Worm (Caenorhabditis elegans) whole organism, midembryonic: ENCODE measurements around the gene F25B5.5.

ENCODE experiments used
- T22C8.4 ChIP-seq: fragments of 200-800 bp; sonication (Bioruptor generic); IDR thresholded peaks from 2 replicates; pipeline ENCODE4 v1.3.6; 2022; ENCODE audit warnings: missing genetic modification characterization, missing compliant biosample characterization
- cog-1 ChIP-seq: sonication (generic microtip); optimal IDR thresholded peaks from 2 replicates; lab custom pipeline; 2016; ENCODE audit warnings: missing genetic modification characterization, missing compliant biosample characterization
- flt-1 ChIP-seq: fragments of 200-800 bp; sonication (Bioruptor generic); IDR thresholded peaks from 2 replicates; pipeline ENCODE4 v1.3.6; 2022; ENCODE audit warnings: missing genetic modification characterization, missing compliant biosample characterization
- klf-2 ChIP-seq: fragments of 200-800 bp; sonication (Bioruptor generic); conservative IDR thresholded peaks from 2 replicates; pipeline ENCODE4 v1.3.6; 2022; ENCODE audit warnings: missing genetic modification reagents, missing genetic modification characterization, missing compliant biosample characterization
- med-1 ChIP-seq: sonication (generic microtip); optimal IDR thresholded peaks from 2 replicates; lab custom pipeline; 2017; ENCODE audit warnings: missing genetic modification characterization, mild to moderate bottlenecking, missing compliant biosample characterization, antibody characterized with exemption, missing genetic modification reagents; ENCODE audit not compliant: insufficient read depth
- ref-1 ChIP-seq: fragments of 200-800 bp; sonication (Bioruptor generic); conservative IDR thresholded peaks from 2 replicates; pipeline ENCODE4 v1.3.6; 2022; ENCODE audit warnings: missing genetic modification reagents, missing genetic modification characterization, missing compliant biosample characterization
- tab-1 ChIP-seq: fragments of 200-800 bp; sonication (Bioruptor generic); IDR thresholded peaks from 2 replicates; pipeline ENCODE4 v1.3.6; 2022; ENCODE audit warnings: missing genetic modification characterization, missing compliant biosample characterization
- ztf-23 ChIP-seq: fragments of 200-800 bp; sonication (Bioruptor generic); IDR thresholded peaks from 2 replicates; pipeline ENCODE4 v1.3.6; 2022; ENCODE audit warnings: missing genetic modification reagents, missing genetic modification characterization, missing compliant biosample characterization
- ztf-29 ChIP-seq: fragments of 200-800 bp; sonication (Bioruptor generic); IDR thresholded peaks from 2 replicates; pipeline ENCODE4 v1.3.6; 2022; ENCODE audit warnings: missing genetic modification reagents, missing genetic modification characterization, missing compliant biosample characterization

Gene F25B5.5

DNA sequence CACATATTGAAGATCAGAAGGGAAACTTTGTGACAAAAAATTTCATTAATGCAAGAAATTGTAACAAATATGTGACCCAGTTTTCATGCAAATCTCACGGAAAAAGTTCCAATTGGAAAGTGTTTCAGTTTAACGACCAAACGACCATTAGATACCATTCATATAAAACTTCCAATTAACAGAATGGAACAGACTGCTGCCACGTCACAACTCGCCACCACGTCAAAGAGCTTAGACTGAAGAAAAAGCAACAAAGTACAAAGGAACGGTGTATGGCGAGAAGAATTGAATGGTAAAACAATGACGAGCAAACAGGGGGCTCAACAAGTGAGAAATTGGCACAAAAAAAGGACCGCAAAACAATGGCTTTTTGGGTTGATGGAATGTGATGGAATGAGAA is 39.4 kb upstream of the F25B5.5 start, which contains the start of gene T04C9.3:
T04C9.3 (plus strand) TSS at position 301 of the 400 bp plus-strand sequence.
- TF ChIP-seq flt-1: no peak
- no peak for TF ChIP-seq ref-1
- no peak for TF ChIP-seq klf-2 (GFP tag; lab: Robert Waterston, UW)
- no peak for TF ChIP-seq cog-1 (tag; lab: Kevin White, UChicago)
- no peak for TF ChIP-seq ztf-29 (GFP tag; lab: Robert Waterston, UW)
- TF ChIP-seq tab-1 (GFP tag; lab: Robert Waterston, UW): no peak
- TF ChIP-seq ztf-23: no peak
- no peak for TF ChIP-seq T22C8.4 (GFP tag; lab: Robert Waterston, UW)
- no peak for TF ChIP-seq med-1

DNA sequence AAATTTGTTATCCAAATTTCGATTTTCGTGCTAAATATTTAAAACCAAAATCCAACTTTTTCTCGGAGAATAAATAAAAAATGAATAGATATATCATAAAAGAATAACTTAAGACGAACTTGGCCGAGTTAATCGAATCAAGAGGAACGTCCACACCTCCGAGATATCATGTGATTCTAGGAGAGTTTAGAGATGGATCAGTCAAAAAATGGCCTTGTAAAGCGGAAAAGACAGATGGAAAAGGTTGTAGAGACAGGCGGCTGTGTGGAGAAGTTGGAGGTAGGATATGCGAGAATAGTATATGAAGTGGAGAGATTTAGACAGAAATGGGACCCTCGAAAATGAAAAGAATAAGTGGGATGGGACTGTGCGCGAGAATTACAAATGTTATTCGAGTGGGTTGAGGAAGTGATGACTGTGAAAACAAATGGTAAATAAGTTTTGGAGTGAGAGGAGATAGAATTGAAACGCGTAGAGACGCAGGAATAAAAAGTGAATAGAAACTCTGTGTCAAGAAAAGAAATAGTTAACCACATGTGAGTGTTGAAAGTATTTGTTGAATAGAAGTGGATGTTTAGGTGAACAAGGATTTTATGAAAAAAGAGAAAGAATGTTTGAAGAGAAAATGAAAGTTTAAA is 36.9 kb upstream of the F25B5.5 start:
- no peak for TF ChIP-seq tab-1 (GFP tag; lab: Robert Waterston, UW)

- TF ChIP-seq ref-1: no peak
These were observed 36.1 kb upstream of the F25B5.5 start, which contains the start of gene frm-2 for ce11 chrIII:5982026-5982425. TSS of gene frm-2 (minus strand) at chrIII:5982126.

ce11 chrIII:5981407-5981806 is 35.5 kb upstream of the F25B5.5 start:
- TF ChIP-seq flt-1 (no peak), klf-2 (GFP tag; lab: Robert Waterston, UW) (no peak), med-1 (no peak), cog-1 (tag; lab: Kevin White, UChicago) (no peak), ztf-23 (no peak), T22C8.4 (GFP tag; lab: Robert Waterston, UW) (no peak), ref-1 (no peak)

- TF ChIP-seq ref-1 (no peak), tab-1 (GFP tag; lab: Robert Waterston, UW) (no peak)
These were observed 34.5 kb upstream of the F25B5.5 start for ce11 chrIII:5980274-5980918.

DNA sequence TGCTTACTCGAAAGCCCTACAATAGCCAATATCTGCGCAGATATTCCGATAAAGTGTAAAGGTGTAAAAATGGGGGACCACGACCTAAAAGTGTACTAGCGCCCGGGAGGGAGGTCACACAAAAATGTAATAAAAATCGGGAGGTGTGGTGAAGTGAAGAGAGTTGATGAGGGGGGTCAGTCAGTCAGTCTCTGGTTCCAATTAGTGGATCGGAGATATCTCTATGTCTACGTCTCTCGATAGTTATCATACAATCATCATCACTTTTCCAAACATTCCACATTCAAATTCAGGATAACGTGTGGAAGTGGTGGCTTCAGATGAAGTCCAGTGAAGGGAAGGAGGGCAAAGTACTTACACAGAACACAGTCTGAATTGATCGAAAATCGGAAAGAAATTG is 30.1 kb upstream of the F25B5.5 start:
- TF ChIP-seq klf-2 (GFP tag; lab: Robert Waterston, UW) (no peak), ztf-29 (GFP tag; lab: Robert Waterston, UW) (no peak), tab-1 (GFP tag; lab: Robert Waterston, UW) (no peak), cog-1 (tag; lab: Kevin White, UChicago) (no peak), med-1 (no peak), ztf-23 (no peak), flt-1 (no peak)

- no peak for TF ChIP-seq klf-2 (GFP tag; lab: Robert Waterston, UW)
- TF ChIP-seq flt-1: no peak
- no peak for TF ChIP-seq tab-1 (GFP tag; lab: Robert Waterston, UW)
- no peak for TF ChIP-seq ztf-23
- TF ChIP-seq ztf-29 (GFP tag; lab: Robert Waterston, UW): no peak
- TF ChIP-seq med-1: no peak
- TF ChIP-seq ref-1: no peak
- TF ChIP-seq cog-1 (tag; lab: Kevin White, UChicago): no peak
- TF ChIP-seq T22C8.4 (GFP tag; lab: Robert Waterston, UW): no peak
These were observed 29.2 kb upstream of the F25B5.5 start, which contains the start of gene mlp-1 for ce11 chrIII:5975005-5975730. TSS of gene mlp-1 (minus strand) at chrIII:5975055.

- no peak for TF ChIP-seq ref-1
- no peak for TF ChIP-seq ztf-23
- TF ChIP-seq tab-1 (GFP tag; lab: Robert Waterston, UW): no peak
- TF ChIP-seq klf-2 (GFP tag; lab: Robert Waterston, UW): no peak
- TF ChIP-seq T22C8.4 (GFP tag; lab: Robert Waterston, UW): no peak
- TF ChIP-seq cog-1 (tag; lab: Kevin White, UChicago): no peak
- no peak for TF ChIP-seq ztf-29 (GFP tag; lab: Robert Waterston, UW)
- no peak for TF ChIP-seq med-1
- TF ChIP-seq flt-1: no peak
These were observed 21.7 kb upstream of the F25B5.5 start for ce11 chrIII:5967640-5968039.

DNA sequence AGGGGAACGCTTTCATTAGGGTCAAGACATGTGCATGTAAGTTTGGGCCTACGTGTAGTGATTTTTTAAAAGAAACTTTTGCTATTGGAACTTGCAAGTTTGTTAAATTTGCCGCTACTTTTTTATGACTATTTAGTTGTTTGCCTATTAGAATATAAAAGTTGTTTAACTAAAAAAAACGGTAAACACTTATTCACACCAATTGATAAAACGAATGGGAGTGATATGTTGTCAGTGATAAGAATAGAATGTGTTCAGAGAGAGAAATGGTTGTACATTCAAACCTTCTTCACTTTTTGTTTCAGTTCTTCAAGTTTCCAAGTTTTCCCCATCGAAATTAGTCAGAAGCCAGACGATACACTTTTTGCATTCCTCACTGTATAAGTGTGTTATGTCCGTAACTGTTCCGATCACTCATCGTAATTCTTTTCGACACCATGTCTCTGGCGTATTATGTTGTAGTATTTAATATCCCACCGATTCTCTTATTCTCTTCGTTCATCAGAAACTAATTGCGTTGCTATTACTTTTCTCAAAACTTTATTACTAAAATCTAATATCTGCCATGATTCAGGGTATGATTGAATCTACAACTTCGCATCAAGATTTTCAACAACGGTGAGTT is 20.0 kb upstream of the F25B5.5 start, which contains the start of gene dct-6:
dct-6 (plus strand) TSS at position 575 of the 625 bp plus-strand sequence.
- no peak for TF ChIP-seq klf-2 (GFP tag; lab: Robert Waterston, UW)
- TF ChIP-seq cog-1 (tag; lab: Kevin White, UChicago): no peak
- no peak for TF ChIP-seq tab-1 (GFP tag; lab: Robert Waterston, UW)
- TF ChIP-seq ref-1: no peak
- no peak for TF ChIP-seq flt-1
- no peak for TF ChIP-seq med-1
- TF ChIP-seq ztf-23: no peak
- no peak for TF ChIP-seq ztf-29 (GFP tag; lab: Robert Waterston, UW)
- TF ChIP-seq T22C8.4 (GFP tag; lab: Robert Waterston, UW): no peak

- TF ChIP-seq med-1 (no peak), klf-2 (GFP tag; lab: Robert Waterston, UW) (no peak), tab-1 (GFP tag; lab: Robert Waterston, UW) (no peak), cog-1 (tag; lab: Kevin White, UChicago) (no peak), flt-1 (no peak), ztf-23 (no peak), ztf-29 (GFP tag; lab: Robert Waterston, UW) (no peak), ref-1 (no peak), T22C8.4 (GFP tag; lab: Robert Waterston, UW) (no peak)
These were observed 19.4 kb upstream of the F25B5.5 start for ce11 chrIII:5965368-5965767.
